Worm (Caenorhabditis elegans) whole organism, L3 larva: ENCODE data around the gene F58E2.5.

Source experiments
- aly-2 ChIP-seq: fragments of 150-350 bp; optimal IDR thresholded peaks from 2 replicates; lab custom pipeline; 2014; ENCODE audit warnings: missing biosample characterization, missing genetic modification characterization
- egl-27 ChIP-seq: sonication (generic microtip); optimal IDR thresholded peaks from 4 replicates; lab custom pipeline; 2017; ENCODE audit warnings: missing biosample characterization, missing genetic modification reagents, missing genetic modification characterization
- lin-15B ChIP-seq: fragments of 150-350 bp; optimal IDR thresholded peaks from 2 replicates; lab custom pipeline; 2014; ENCODE audit warnings: missing biosample characterization, missing genetic modification characterization
- nhr-11 ChIP-seq: fragments of 150-350 bp; optimal IDR thresholded peaks from 2 replicates; lab custom pipeline; 2014; ENCODE audit warnings: missing biosample characterization, missing genetic modification characterization
- pqm-1 ChIP-seq: fragments of 150-350 bp; optimal IDR thresholded peaks from 2 replicates; lab custom pipeline; 2017; ENCODE audit warnings: missing biosample characterization, missing genetic modification characterization, inconsistent platforms
- unc-62 ChIP-seq: fragments of 150-350 bp; sonication (generic microtip); optimal IDR thresholded peaks from 4 replicates; lab custom pipeline; 2014; ENCODE audit warnings: missing biosample characterization, missing genetic modification reagents, missing genetic modification characterization

ce11 chrIV:3444101-3444500 lies 613 bp upstream of the F58E2.5 start, which contains the start of gene F09D12.2:
- no peak for TF ChIP-seq unc-62 (GFP tag; lab: Kevin White, UChicago)
- TF ChIP-seq lin-15B (tag; lab: Kevin White, UChicago): no peak
- TF ChIP-seq nhr-11 (tag; lab: Kevin White, UChicago): no peak
- TF ChIP-seq aly-2 (tag; lab: Kevin White, UChicago): no peak
- no peak for TF ChIP-seq pqm-1 (tag; lab: Kevin White, UChicago)
- no peak for TF ChIP-seq egl-27 (tag; lab: Kevin White, UChicago)
